Worm (Caenorhabditis elegans) whole organism, early embryonic: Measurements from ENCODE around the gene sec-15.

Experiments
- ama-1 ChIP-seq: fragments of 150-350 bp; optimal IDR thresholded peaks from 2 replicates; lab custom pipeline; 2014
- ets-7 ChIP-seq: sonication (generic microtip); optimal IDR thresholded peaks from 2 replicates; lab custom pipeline; 2016; ENCODE audit warnings: missing genotype, missing genetic modification characterization, missing compliant biosample characterization
- hmbx-1 ChIP-seq: sonication (generic microtip); optimal IDR thresholded peaks from 2 replicates; lab custom pipeline; 2016; ENCODE audit warnings: mild to moderate bottlenecking, missing genetic modification characterization, missing compliant biosample characterization
- hmg-4 ChIP-seq: fragments of 200-800 bp; sonication (Bioruptor generic); optimal IDR thresholded peaks from 2 replicates; lab custom pipeline; 2018; ENCODE audit warnings: mild to moderate bottlenecking, missing genetic modification characterization, missing compliant biosample characterization
- scrt-1 ChIP-seq: fragments of 200-800 bp; sonication (Bioruptor generic); IDR thresholded peaks from 2 replicates; pipeline ENCODE4 v1.3.6; 2022; ENCODE audit warnings: missing genetic modification characterization, missing compliant biosample characterization

DNA sequence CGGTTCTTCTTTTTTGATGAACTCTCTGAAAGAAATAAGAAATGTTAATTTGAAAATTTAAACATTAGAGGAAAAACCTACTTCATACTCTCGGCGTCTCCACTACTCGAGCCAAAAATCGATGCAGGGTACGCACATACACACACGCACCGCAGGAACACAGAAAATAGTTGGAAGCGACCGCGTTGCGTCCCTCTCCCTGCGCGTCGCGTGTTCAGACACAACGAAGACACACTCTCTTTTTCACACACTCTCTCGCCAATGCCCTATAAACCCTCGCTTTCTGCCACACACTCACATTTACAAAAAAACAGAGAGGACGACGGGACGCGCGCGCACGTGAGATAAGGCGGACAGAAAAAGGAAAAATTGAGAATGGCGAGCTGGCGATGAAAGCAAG lies 24.6 kb downstream of the sec-15 start, which contains the start of gene R04E5.9:
- TF ChIP-seq ets-7 (tag; lab: Kevin White, UChicago) (no peak), ama-1 (lab: Kevin White, UChicago) (no peak), scrt-1 (GFP tag; lab: Robert Waterston, UW) (no peak), hmg-4 (peak; percentile 83), hmbx-1 (tag; lab: Kevin White, UChicago) (no peak)
